Fruit fly (Drosophila melanogaster) whole organism, embryonic: Measurements from ENCODE around the gene defl.
A peak's percentile ranks its signal among the peaks of the same experiment; 100 is the strongest.

Experiments
- Adf1 ChIP-seq: fragments of 200-800 bp; sonication (Bioruptor generic); IDR thresholded peaks from 2 replicates; pipeline ENCODE4 v1.3.6; 2022; ENCODE audit warnings: missing biosample characterization, missing genetic modification characterization
- Atf-2 ChIP-seq: fragments of 200-800 bp; sonication (Bioruptor generic); optimal IDR thresholded peaks from 2 replicates; lab custom pipeline; 2016; ENCODE audit warnings: missing biosample characterization, missing genetic modification characterization
- Atf3 ChIP-seq: fragments of 200-800 bp; sonication (Bioruptor generic); optimal IDR thresholded peaks from 3 replicates; lab custom pipeline; 2016; ENCODE audit warnings: missing biosample characterization, missing genetic modification characterization
- Bteb2 ChIP-seq: fragments of 200-800 bp; sonication (Bioruptor generic); optimal IDR thresholded peaks from 2 replicates; lab custom pipeline; 2016; ENCODE audit warnings: missing biosample characterization, missing genetic modification characterization
- CG10209 ChIP-seq: fragments of 200-800 bp; sonication (Bioruptor generic); optimal IDR thresholded peaks from 3 replicates; lab custom pipeline; 2017; ENCODE audit warnings: missing biosample characterization, mild to moderate bottlenecking, missing genetic modification characterization, missing genetic modification reagents
- CG10321 ChIP-seq: fragments of 200-800 bp; sonication (Bioruptor generic); IDR thresholded peaks from 2 replicates; pipeline ENCODE4 v1.3.6; 2022; ENCODE audit warnings: missing biosample characterization, missing genetic modification characterization
- CG10565 ChIP-seq: fragments of 200-800 bp; sonication (Bioruptor generic); optimal IDR thresholded peaks from 3 replicates; lab custom pipeline; 2016; ENCODE audit warnings: missing biosample characterization, mild to moderate bottlenecking, missing genetic modification characterization
- CG10979 ChIP-seq: fragments of 200-800 bp; sonication (Bioruptor generic); optimal IDR thresholded peaks from 2 replicates; lab custom pipeline; 2018; ENCODE audit warnings: missing biosample characterization, mild to moderate bottlenecking, missing genetic modification characterization, moderate library complexity
- CG11085 ChIP-seq: fragments of 200-800 bp; sonication (Bioruptor generic); IDR thresholded peaks from 2 replicates; pipeline ENCODE4 v1.3.6; 2022; ENCODE audit warnings: missing biosample characterization, missing genetic modification characterization
- CG11398 ChIP-seq: fragments of 200-800 bp; sonication (Bioruptor generic); optimal IDR thresholded peaks from 2 replicates; lab custom pipeline; 2016; ENCODE audit warnings: missing biosample characterization, missing genetic modification characterization
- CG11723 ChIP-seq: fragments of 200-800 bp; sonication (Bioruptor generic); optimal IDR thresholded peaks from 2 replicates; lab custom pipeline; 2017; ENCODE audit warnings: missing biosample characterization, mild to moderate bottlenecking, missing genetic modification characterization
- CG12299 ChIP-seq: fragments of 200-800 bp; sonication (Bioruptor generic); optimal IDR thresholded peaks from 2 replicates; lab custom pipeline; 2018; ENCODE audit warnings: missing biosample characterization, mild to moderate bottlenecking, missing genetic modification characterization
- CG13424 ChIP-seq: fragments of 200-800 bp; sonication (Bioruptor generic); optimal IDR thresholded peaks from 2 replicates; lab custom pipeline; 2019; ENCODE audit warnings: missing biosample characterization, mild to moderate bottlenecking, missing genetic modification characterization, moderate library complexity
- CG14710 ChIP-seq: fragments of 200-800 bp; sonication (Bioruptor generic); optimal IDR thresholded peaks from 3 replicates; lab custom pipeline; 2019; ENCODE audit warnings: missing biosample characterization, mild to moderate bottlenecking, missing genetic modification characterization, moderate library complexity
- CG16815 ChIP-seq: fragments of 200-800 bp; sonication (Bioruptor generic); optimal IDR thresholded peaks from 3 replicates; lab custom pipeline; 2017; ENCODE audit warnings: missing biosample characterization, mild to moderate bottlenecking, missing genetic modification characterization
- CG17612 ChIP-seq: fragments of 200-800 bp; sonication (Bioruptor generic); IDR thresholded peaks from 2 replicates; pipeline ENCODE4 v1.3.6; 2022; ENCODE audit warnings: missing biosample characterization, missing genetic modification characterization
- CG17802 ChIP-seq: fragments of 200-800 bp; sonication (Bioruptor generic); optimal IDR thresholded peaks from 2 replicates; lab custom pipeline; 2018; ENCODE audit warnings: missing biosample characterization, mild to moderate bottlenecking, missing genetic modification characterization, moderate library complexity
- CG18011 ChIP-seq: fragments of 200-800 bp; sonication (Bioruptor generic); optimal IDR thresholded peaks from 2 replicates; lab custom pipeline; 2017; ENCODE audit warnings: missing biosample characterization, missing genetic modification characterization, mild to moderate bottlenecking, moderate library complexity, missing genotype
- CG2120 ChIP-seq: fragments of 200-800 bp; sonication (Bioruptor generic); optimal IDR thresholded peaks from 3 replicates; lab custom pipeline; 2016; ENCODE audit warnings: missing biosample characterization, missing genetic modification characterization
- CG2712 ChIP-seq: fragments of 200-800 bp; optimal IDR thresholded peaks from 3 replicates; lab custom pipeline; 2019; ENCODE audit warnings: missing biosample characterization, mild to moderate bottlenecking, missing genetic modification characterization, moderate library complexity
- CG31388 ChIP-seq: fragments of 200-800 bp; sonication (Bioruptor generic); optimal IDR thresholded peaks from 2 replicates; lab custom pipeline; 2016; ENCODE audit warnings: missing biosample characterization, missing genetic modification characterization
- CG42726 ChIP-seq: fragments of 200-800 bp; sonication (Bioruptor generic); IDR thresholded peaks from 2 replicates; pipeline ENCODE4 v1.3.6; 2022; ENCODE audit warnings: missing biosample characterization, missing genetic modification characterization; ENCODE audit not compliant: partially characterized antibody
- CG6765 ChIP-seq: fragments of 200-800 bp; sonication (Bioruptor generic); optimal IDR thresholded peaks from 3 replicates; lab custom pipeline; 2017; ENCODE audit warnings: missing biosample characterization, mild to moderate bottlenecking, missing genetic modification characterization
- CG7357 ChIP-seq: fragments of 200-800 bp; sonication (Bioruptor generic); IDR thresholded peaks from 3 replicates; pipeline ENCODE4 v1.3.6; 2022; ENCODE audit warnings: missing biosample characterization, missing genetic modification characterization
- CG8388 ChIP-seq: fragments of 200-800 bp; sonication (Bioruptor generic); optimal IDR thresholded peaks from 2 replicates; lab custom pipeline; 2019; ENCODE audit warnings: missing biosample characterization, mild to moderate bottlenecking, missing genetic modification characterization, moderate library complexity
- CG8924 ChIP-seq: fragments of 200-800 bp; optimal IDR thresholded peaks from 3 replicates; lab custom pipeline; 2019; ENCODE audit warnings: missing biosample characterization, mild to moderate bottlenecking, missing genetic modification characterization, moderate library complexity
- CG9437 ChIP-seq: fragments of 200-800 bp; sonication (Bioruptor generic); optimal IDR thresholded peaks from 2 replicates; lab custom pipeline; 2018; ENCODE audit warnings: missing biosample characterization, mild to moderate bottlenecking, missing genetic modification characterization
- CG9609 ChIP-seq: fragments of 200-800 bp; sonication (Bioruptor generic); optimal IDR thresholded peaks from 3 replicates; lab custom pipeline; 2016; ENCODE audit warnings: missing biosample characterization, missing genetic modification characterization
- CG9817 ChIP-seq: fragments of 200-800 bp; sonication (Bioruptor generic); optimal IDR thresholded peaks from 2 replicates; lab custom pipeline; 2018; ENCODE audit warnings: missing biosample characterization, mild to moderate bottlenecking, missing genetic modification characterization, moderate library complexity
- CTCF ChIP-seq: fragments of 200-800 bp; sonication (Bioruptor generic); optimal IDR thresholded peaks from 2 replicates; lab custom pipeline; 2017; ENCODE audit warnings: missing biosample characterization, mild to moderate bottlenecking, missing genetic modification characterization, moderate library complexity
- H15 ChIP-seq: fragments of 200-800 bp; sonication (Bioruptor generic); IDR thresholded peaks from 3 replicates; pipeline ENCODE4 v1.3.6; 2022; ENCODE audit warnings: missing biosample characterization, missing genetic modification characterization
- HLH3B ChIP-seq: fragments of 200-800 bp; sonication (Bioruptor generic); IDR thresholded peaks from 2 replicates; pipeline ENCODE4 v1.3.6; 2022; ENCODE audit warnings: missing biosample characterization, missing genetic modification characterization
- Hr39 ChIP-seq: fragments of >200 bp; optimal IDR thresholded peaks from 2 replicates; lab custom pipeline; 2017
- Nf-YA ChIP-seq: fragments of 200-800 bp; sonication (Bioruptor generic); IDR thresholded peaks from 2 replicates; pipeline ENCODE4 v1.3.6; 2022; ENCODE audit warnings: missing biosample characterization, missing genetic modification characterization
- Usf ChIP-seq: fragments of 200-800 bp; sonication (Bioruptor generic); optimal IDR thresholded peaks from 2 replicates; lab custom pipeline; 2017; ENCODE audit warnings: missing genotype, missing biosample characterization, missing genetic modification characterization
- YL-1 ChIP-seq: fragments of 200-800 bp; sonication (Bioruptor generic); optimal IDR thresholded peaks from 3 replicates; lab custom pipeline; 2017; ENCODE audit warnings: missing biosample characterization, mild to moderate bottlenecking, missing genetic modification characterization
- bab2 ChIP-seq: fragments of 200-800 bp; sonication (Bioruptor generic); optimal IDR thresholded peaks from 2 replicates; lab custom pipeline; 2016; ENCODE audit warnings: missing biosample characterization, missing genetic modification characterization
- cad ChIP-seq: fragments of >200 bp; optimal IDR thresholded peaks from 2 replicates; lab custom pipeline; 2017; ENCODE audit warnings: missing biosample characterization, missing genetic modification characterization
- eve ChIP-seq, 2 experiments: fragments of >200 bp; optimal IDR thresholded peaks; 2 replicates each; lab custom pipeline; 2017; ENCODE audit warnings: missing biosample characterization in 2 of 2, missing genetic modification characterization in 2 of 2
- gem ChIP-seq: fragments of 200-800 bp; sonication (Bioruptor generic); optimal IDR thresholded peaks from 2 replicates; lab custom pipeline; 2019; ENCODE audit warnings: missing biosample characterization, mild to moderate bottlenecking, missing genetic modification characterization, moderate library complexity
- her ChIP-seq: fragments of 200-800 bp; sonication (Bioruptor generic); optimal IDR thresholded peaks from 2 replicates; lab custom pipeline; 2016; ENCODE audit warnings: missing biosample characterization, missing genetic modification characterization
- lbe ChIP-seq: fragments of 200-800 bp; sonication (Bioruptor generic); optimal IDR thresholded peaks from 2 replicates; lab custom pipeline; 2016; ENCODE audit warnings: missing biosample characterization, mild to moderate bottlenecking, missing genetic modification characterization
- nerfin-1 ChIP-seq: fragments of 200-800 bp; sonication (Bioruptor generic); optimal IDR thresholded peaks from 3 replicates; lab custom pipeline; 2019; ENCODE audit warnings: missing biosample characterization, mild to moderate bottlenecking, missing genetic modification characterization, moderate library complexity
- pfk ChIP-seq: fragments of 200-800 bp; sonication (Bioruptor generic); optimal IDR thresholded peaks from 2 replicates; lab custom pipeline; 2018; ENCODE audit warnings: missing biosample characterization, mild to moderate bottlenecking, missing genetic modification characterization, moderate library complexity
- pzg ChIP-seq: fragments of 200-800 bp; sonication (Bioruptor generic); optimal IDR thresholded peaks from 3 replicates; lab custom pipeline; 2018; ENCODE audit warnings: missing biosample characterization, mild to moderate bottlenecking, missing genetic modification characterization, moderate library complexity
- ranshi ChIP-seq: fragments of 200-800 bp; sonication (Bioruptor generic); IDR thresholded peaks from 2 replicates; pipeline ENCODE4 v1.3.6; 2022; ENCODE audit warnings: missing biosample characterization, missing genetic modification characterization
- scrt ChIP-seq: fragments of 200-800 bp; sonication (Bioruptor generic); optimal IDR thresholded peaks from 2 replicates; lab custom pipeline; 2018; ENCODE audit warnings: missing biosample characterization, mild to moderate bottlenecking, missing genetic modification characterization, moderate library complexity
- sob ChIP-seq: fragments of 200-800 bp; sonication (Bioruptor generic); IDR thresholded peaks from 2 replicates; pipeline ENCODE4 v1.3.6; 2022; ENCODE audit warnings: missing biosample characterization, missing genetic modification characterization
- stwl ChIP-seq: fragments of 200-800 bp; sonication (Bioruptor generic); optimal IDR thresholded peaks from 3 replicates; lab custom pipeline; 2018; ENCODE audit warnings: missing biosample characterization, mild to moderate bottlenecking, missing genetic modification characterization, moderate library complexity
- toy ChIP-seq: fragments of 200-800 bp; sonication (Bioruptor generic); IDR thresholded peaks from 2 replicates; pipeline ENCODE4 v1.3.6; 2022; ENCODE audit warnings: missing biosample characterization, missing genetic modification characterization
- wor ChIP-seq: fragments of 200-800 bp; sonication (Bioruptor generic); IDR thresholded peaks from 2 replicates; pipeline ENCODE4 v1.3.6; 2022; ENCODE audit warnings: missing biosample characterization, missing genetic modification characterization
- zen2 ChIP-seq: fragments of 200-800 bp; sonication (Bioruptor generic); IDR thresholded peaks from 3 replicates; pipeline ENCODE4 v1.3.6; 2022; ENCODE audit warnings: missing biosample characterization, missing genetic modification characterization; ENCODE audit not compliant: partially characterized antibody

defl gene

DNA sequence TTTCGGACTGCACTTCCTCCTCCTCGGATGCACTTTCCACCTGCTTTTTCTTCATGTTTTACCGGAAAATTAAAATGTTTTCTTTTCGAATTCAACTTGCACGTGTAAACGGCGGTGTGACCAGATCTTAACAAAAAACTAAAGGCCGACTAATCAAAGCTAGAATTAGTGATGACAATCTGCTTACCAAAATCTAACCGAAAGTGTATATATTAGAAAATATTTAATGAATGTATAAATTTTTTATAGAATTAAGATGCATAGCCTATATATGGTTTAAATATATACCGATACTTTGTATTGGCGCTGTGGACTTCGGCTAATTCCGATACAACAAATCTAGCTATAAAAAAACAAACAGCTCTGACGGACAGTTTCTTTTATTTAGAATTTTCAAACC, 4.3 kb upstream of the defl start, which contains the start of the genes CG18178 and CG14174 (continued):
- TF ChIP-seq CG11085 (GFP tag; lab: Robert Waterston, UW) (no peak; the same call in 1 of the 2 replicates), sob (GFP tag; lab: Robert Waterston, UW) (peak; percentile 80), Usf (GFP tag; lab: Kevin White, UChicago) (peak; percentile 38), CG17802 (tag; lab: Kevin White, UChicago) (peak; percentile 54), CTCF (no peak), CG16815 (GFP tag; lab: Kevin White, UChicago) (peak; percentile 47), her (GFP tag; lab: Kevin White, UChicago) (no peak), eve (GFP tag; optimal IDR thresholded peaks at IDR 0.05; lab: Kevin White, UChicago) (no peak), CG12299 (tag; lab: Kevin White, UChicago) (no peak), toy (GFP tag; lab: Robert Waterston, UW) (no peak), H15 (GFP tag; lab: Robert Waterston, UW) (peak; percentile 29; the same call in 1 of the 3 replicates), CG9817 (peak; percentile 70), pfk (GFP tag; lab: Kevin White, UChicago) (no peak), CG8388 (GFP tag; lab: Kevin White, UChicago) (peak; percentile 45), CG18011 (GFP tag; lab: Kevin White, UChicago) (peak; percentile 44), CG9437 (GFP tag; lab: Kevin White, UChicago) (peak; percentile 48), CG42726 (no peak), CG8924 (peak; percentile 80), Hr39 (lab: Kevin White, UChicago) (no peak), wor (peak; percentile 56; the same call in 1 of the 2 replicates), nerfin-1 (peak; percentile 74), Atf-2 (GFP tag; lab: Kevin White, UChicago) (no peak), stwl (tag; lab: Kevin White, UChicago) (peak; percentile 35), CG10209 (GFP tag; lab: Kevin White, UChicago) (peak; percentile 71), Adf1 (GFP tag; lab: Robert Waterston, UW) (no peak), CG11723 (GFP tag; lab: Kevin White, UChicago) (peak; percentile 9), CG10565 (GFP tag; lab: Kevin White, UChicago) (no peak), CG10979 (tag; lab: Kevin White, UChicago) (peak; percentile 74), pzg (GFP tag; lab: Kevin White, UChicago) (peak; percentile 47), Nf-YA (GFP tag; lab: Robert Waterston, UW) (0 out of 2 replicates have a peak, but pooled peaks have one; percentile 18), Atf3 (GFP tag; lab: Kevin White, UChicago) (no peak), zen2 (GFP tag; lab: Robert Waterston, UW) (no peak), scrt (no peak), CG6765 (no peak), CG31388 (GFP tag; lab: Kevin White, UChicago) (no peak), CG2712 (tag; lab: Kevin White, UChicago) (peak; percentile 85), CG13424 (tag; lab: Kevin White, UChicago) (peak; percentile 85), gem (tag; lab: Kevin White, UChicago) (peak; percentile 80), CG17612 (GFP tag; lab: Robert Waterston, UW) (no peak), ranshi (GFP tag; lab: Robert Waterston, UW) (peak; percentile 50; the same call in 1 of the 2 replicates), cad (no peak), CG9609 (GFP tag; lab: Kevin White, UChicago) (no peak), CG11398 (GFP tag; lab: Kevin White, UChicago) (no peak), CG7357 (GFP tag; lab: Robert Waterston, UW) (no peak), bab2 (no peak), lbe (GFP tag; lab: Kevin White, UChicago) (peak; percentile 51), CG14710 (peak; percentile 86), Bteb2 (GFP tag; lab: Kevin White, UChicago) (no peak), YL-1 (GFP tag; lab: Kevin White, UChicago) (peak; percentile 59), HLH3B (GFP tag; lab: Robert Waterston, UW) (peak; percentile 68), CG2120 (GFP tag; lab: Kevin White, UChicago) (peak; percentile 67), CG10321 (GFP tag; lab: Robert Waterston, UW) (no peak)
